Fruit fly (Drosophila melanogaster) whole organism, prepupa: ENCODE measurements around the gene CG11437.

Experiments
- CG11294 ChIP-seq: fragments of 200-800 bp; sonication (Bioruptor generic); IDR thresholded peaks from 2 replicates; pipeline ENCODE4 v1.3.6; 2022; ENCODE audit warnings: missing biosample characterization, missing genetic modification characterization
- CG11762 ChIP-seq: fragments of 200-800 bp; sonication (Bioruptor generic); optimal IDR thresholded peaks from 3 replicates; lab custom pipeline; 2016; ENCODE audit warnings: missing biosample characterization, missing genetic modification characterization; ENCODE audit not compliant: insufficient read depth
- CG11902 ChIP-seq: fragments of 200-800 bp; sonication (Bioruptor generic); optimal IDR thresholded peaks from 3 replicates; lab custom pipeline; 2016; ENCODE audit warnings: missing biosample characterization, missing genetic modification characterization
- CG15336 ChIP-seq: fragments of 200-800 bp; sonication (Bioruptor generic); IDR thresholded peaks from 2 replicates; pipeline ENCODE4 v1.3.6; 2022; ENCODE audit warnings: missing biosample characterization, missing genetic modification characterization
- CG16779 ChIP-seq: fragments of 200-800 bp; sonication (Bioruptor generic); optimal IDR thresholded peaks from 3 replicates; lab custom pipeline; 2017; ENCODE audit warnings: missing biosample characterization, mild to moderate bottlenecking, missing genetic modification characterization
- CG3032 ChIP-seq: fragments of 200-800 bp; optimal IDR thresholded peaks from 2 replicates; lab custom pipeline; 2019; ENCODE audit warnings: missing biosample characterization, mild to moderate bottlenecking, missing genetic modification characterization, moderate library complexity
- CG31627 ChIP-seq: fragments of 200-800 bp; sonication (Bioruptor generic); optimal IDR thresholded peaks from 3 replicates; lab custom pipeline; 2016; ENCODE audit warnings: missing biosample characterization, missing genetic modification characterization
- CG32006 ChIP-seq: fragments of 200-800 bp; sonication (Bioruptor generic); optimal IDR thresholded peaks from 3 replicates; lab custom pipeline; 2017; ENCODE audit warnings: missing biosample characterization, mild to moderate bottlenecking, missing genetic modification characterization
- CG34406 ChIP-seq: fragments of 200-800 bp; sonication (Bioruptor generic); optimal IDR thresholded peaks from 3 replicates; lab custom pipeline; 2016; ENCODE audit warnings: missing biosample characterization, missing genetic modification characterization
- CG4318 ChIP-seq: fragments of 200-800 bp; sonication (Bioruptor generic); optimal IDR thresholded peaks from 3 replicates; lab custom pipeline; 2017; ENCODE audit warnings: missing biosample characterization, mild to moderate bottlenecking, missing genetic modification characterization
- CG6163 ChIP-seq: fragments of 200-800 bp; sonication (Bioruptor generic); IDR thresholded peaks from 3 replicates; pipeline ENCODE4 v1.3.6; 2022; ENCODE audit warnings: missing biosample characterization, missing genetic modification characterization
- CG6276 ChIP-seq: fragments of 200-800 bp; sonication (Bioruptor generic); optimal IDR thresholded peaks from 2 replicates; lab custom pipeline; 2017; ENCODE audit warnings: missing biosample characterization, mild to moderate bottlenecking, missing genetic modification characterization
- CG6854 ChIP-seq: fragments of 200-800 bp; sonication (Bioruptor generic); optimal IDR thresholded peaks from 2 replicates; lab custom pipeline; 2017; ENCODE audit warnings: missing biosample characterization, mild to moderate bottlenecking, missing genetic modification characterization
- CG7368 ChIP-seq: fragments of 200-800 bp; sonication (Bioruptor generic); optimal IDR thresholded peaks from 3 replicates; lab custom pipeline; 2016; ENCODE audit warnings: missing biosample characterization, missing genetic modification characterization
- CG8119 ChIP-seq: fragments of 200-800 bp; sonication (Bioruptor generic); IDR thresholded peaks from 3 replicates; pipeline ENCODE4 v1.3.6; 2022; ENCODE audit warnings: missing biosample characterization, missing genetic modification characterization
- CG8632 ChIP-seq: fragments of 200-800 bp; sonication (Bioruptor generic); optimal IDR thresholded peaks from 3 replicates; lab custom pipeline; 2016; ENCODE audit warnings: missing biosample characterization, missing genetic modification characterization
- CG9139 ChIP-seq: fragments of 200-800 bp; sonication (Bioruptor generic); optimal IDR thresholded peaks from 3 replicates; lab custom pipeline; 2017; ENCODE audit warnings: missing biosample characterization, mild to moderate bottlenecking, missing genetic modification characterization
- Eip75B ChIP-seq: fragments of 200-800 bp; sonication (Bioruptor generic); optimal IDR thresholded peaks from 3 replicates; lab custom pipeline; 2016; ENCODE audit warnings: missing biosample characterization, missing genetic modification characterization
- Eip78C ChIP-seq: fragments of 200-800 bp; sonication (Bioruptor generic); peaks from one replicate; lab custom pipeline; 2016; ENCODE audit warnings: missing biosample characterization, missing genetic modification characterization
- Eip93F ChIP-seq: fragments of 200-800 bp; sonication (Bioruptor generic); optimal IDR thresholded peaks from 2 replicates; lab custom pipeline; 2016; ENCODE audit warnings: missing biosample characterization, mild to moderate bottlenecking, missing genetic modification characterization
- Ets21C ChIP-seq: fragments of 200-800 bp; sonication (Bioruptor generic); optimal IDR thresholded peaks from 3 replicates; lab custom pipeline; 2016; ENCODE audit warnings: missing biosample characterization, missing genetic modification characterization
- Gug ChIP-seq: fragments of 200-800 bp; sonication (Bioruptor generic); IDR thresholded peaks from 2 replicates; pipeline ENCODE4 v1.3.6; 2022; ENCODE audit warnings: missing biosample characterization, missing genetic modification characterization
- Hr38 ChIP-seq: sonication (Bioruptor generic); optimal IDR thresholded peaks from 2 replicates; lab custom pipeline; 2016; ENCODE audit warnings: missing biosample characterization, missing genetic modification characterization
- Hr39 ChIP-seq: fragments of 200-800 bp; sonication (Bioruptor generic); optimal IDR thresholded peaks from 2 replicates; lab custom pipeline; 2016; ENCODE audit warnings: missing biosample characterization, missing genetic modification characterization
- Hr4 ChIP-seq: fragments of 200-800 bp; sonication (Bioruptor generic); optimal IDR thresholded peaks from 3 replicates; lab custom pipeline; 2016; ENCODE audit warnings: missing biosample characterization, missing genetic modification characterization
- Met ChIP-seq: fragments of 200-800 bp; sonication (Bioruptor generic); optimal IDR thresholded peaks from 3 replicates; lab custom pipeline; 2016; ENCODE audit warnings: missing biosample characterization, missing genetic modification characterization
- OdsH ChIP-seq: fragments of 200-800 bp; sonication (Bioruptor generic); optimal IDR thresholded peaks from 3 replicates; lab custom pipeline; 2016; ENCODE audit warnings: missing biosample characterization, missing genetic modification characterization
- Smox ChIP-seq: fragments of 200-800 bp; sonication (Bioruptor generic); optimal IDR thresholded peaks from 3 replicates; lab custom pipeline; 2016; ENCODE audit warnings: missing biosample characterization, missing genetic modification characterization
- Sox102F ChIP-seq: fragments of 200-800 bp; sonication (Bioruptor generic); optimal IDR thresholded peaks from 2 replicates; lab custom pipeline; 2016; ENCODE audit warnings: missing biosample characterization, mild to moderate bottlenecking, missing genetic modification characterization
- Sox14 ChIP-seq: fragments of 200-800 bp; sonication (Bioruptor generic); optimal IDR thresholded peaks from 3 replicates; lab custom pipeline; 2016; ENCODE audit warnings: missing biosample characterization, missing genetic modification characterization
- Sox15 ChIP-seq: fragments of 200-800 bp; sonication (Bioruptor generic); optimal IDR thresholded peaks from 3 replicates; lab custom pipeline; 2016; ENCODE audit warnings: missing biosample characterization, missing genetic modification characterization
- achi ChIP-seq: fragments of 200-800 bp; sonication (Bioruptor generic); optimal IDR thresholded peaks from 3 replicates; lab custom pipeline; 2016; ENCODE audit warnings: missing biosample characterization, missing genetic modification characterization
- acj6 ChIP-seq: fragments of 200-800 bp; sonication (Bioruptor generic); optimal IDR thresholded peaks from 3 replicates; lab custom pipeline; 2016; ENCODE audit warnings: missing biosample characterization, missing genetic modification characterization
- cyc ChIP-seq: fragments of 200-800 bp; sonication (Bioruptor generic); optimal IDR thresholded peaks from 3 replicates; lab custom pipeline; 2016; ENCODE audit warnings: missing biosample characterization, missing genetic modification characterization
- dac ChIP-seq: fragments of 200-800 bp; sonication (Bioruptor generic); optimal IDR thresholded peaks from 2 replicates; lab custom pipeline; 2017; ENCODE audit warnings: missing biosample characterization, mild to moderate bottlenecking, missing genetic modification characterization
- dsx ChIP-seq: fragments of 200-800 bp; optimal IDR thresholded peaks from 3 replicates; lab custom pipeline; 2019; ENCODE audit warnings: missing biosample characterization, mild to moderate bottlenecking, missing genetic modification characterization, moderate library complexity; ENCODE audit not compliant: poor library complexity, severe bottlenecking
- eg ChIP-seq: fragments of 200-800 bp; sonication (Bioruptor generic); IDR thresholded peaks from 3 replicates; pipeline ENCODE4 v1.3.6; 2022; ENCODE audit warnings: missing biosample characterization, missing genetic modification characterization
- esn ChIP-seq: fragments of 200-800 bp; sonication (Bioruptor generic); optimal IDR thresholded peaks from 2 replicates; lab custom pipeline; 2016; ENCODE audit warnings: missing biosample characterization, mild to moderate bottlenecking, missing genetic modification characterization, moderate library complexity
- fkh ChIP-seq: fragments of 200-800 bp; sonication (Bioruptor generic); optimal IDR thresholded peaks from 3 replicates; lab custom pipeline; 2017; ENCODE audit warnings: missing biosample characterization, mild to moderate bottlenecking, missing genetic modification characterization, moderate library complexity
- lz ChIP-seq: fragments of 200-800 bp; sonication (Bioruptor generic); optimal IDR thresholded peaks from 3 replicates; lab custom pipeline; 2016; ENCODE audit warnings: missing biosample characterization, missing genetic modification characterization
- net ChIP-seq: fragments of 200-800 bp; sonication (Bioruptor generic); optimal IDR thresholded peaks from 3 replicates; lab custom pipeline; 2016; ENCODE audit warnings: missing biosample characterization, missing genetic modification characterization
- pdm3 ChIP-seq: fragments of 200-800 bp; sonication (Bioruptor generic); optimal IDR thresholded peaks from 3 replicates; lab custom pipeline; 2016; ENCODE audit warnings: missing biosample characterization, missing genetic modification characterization
- salr ChIP-seq, 2 experiments: fragments of 200-800 bp; sonication (Bioruptor generic); optimal IDR thresholded peaks; 3 replicates each; lab custom pipeline; 2016 to 2018; ENCODE audit warnings: missing biosample characterization in 2 of 2, missing genetic modification characterization in 2 of 2, mild to moderate bottlenecking in 1 of 2
- spab ChIP-seq: fragments of 200-800 bp; sonication (Bioruptor generic); optimal IDR thresholded peaks from 2 replicates; lab custom pipeline; 2017; ENCODE audit warnings: missing biosample characterization, mild to moderate bottlenecking, missing genetic modification characterization, missing genetic modification reagents
- ss ChIP-seq, 2 experiments: fragments of 200-800 bp; sonication (Bioruptor generic); optimal IDR thresholded peaks; 2 replicates in 1 of 2; 3 replicates in 1 of 2; lab custom pipeline; 2017 to 2018; ENCODE audit warnings: mild to moderate bottlenecking in 2 of 2, missing biosample characterization in 2 of 2, missing genetic modification characterization in 2 of 2, moderate library complexity in 1 of 2
- svp ChIP-seq: fragments of 200-800 bp; sonication (Bioruptor generic); peaks from one replicate; lab custom pipeline; 2016; ENCODE audit warnings: missing biosample characterization, missing genetic modification characterization
- topi ChIP-seq: fragments of 200-800 bp; sonication (Bioruptor generic); optimal IDR thresholded peaks from 3 replicates; lab custom pipeline; 2016; ENCODE audit warnings: missing biosample characterization, missing genetic modification characterization
- vri ChIP-seq: fragments of 200-800 bp; sonication (Bioruptor generic); optimal IDR thresholded peaks from 3 replicates; lab custom pipeline; 2016; ENCODE audit warnings: missing biosample characterization, mild to moderate bottlenecking, missing genetic modification characterization

CG11437 gene

DNA sequence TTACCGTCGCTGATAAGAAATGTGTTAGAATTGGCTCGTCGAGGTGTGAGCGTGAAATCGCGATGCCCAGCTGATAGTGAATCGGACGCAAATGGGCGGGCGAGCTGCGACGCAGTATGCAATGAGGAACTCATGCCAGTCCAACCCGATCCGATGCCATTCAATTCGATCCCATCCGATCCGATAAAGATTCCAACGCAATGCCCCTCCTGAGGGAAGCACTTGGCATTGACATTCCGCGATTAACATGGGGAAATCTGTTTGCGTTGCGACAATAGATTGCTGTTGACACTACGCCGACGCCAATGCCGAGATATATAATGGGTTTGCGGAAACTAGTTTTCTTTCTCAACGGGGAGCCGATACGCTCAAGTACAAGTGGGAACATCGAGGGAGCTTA lies 5.2 kb upstream of the CG11437 start:
- no peak for TF ChIP-seq net (GFP tag; lab: Kevin White, UChicago)
- peak; percentile 87 for TF ChIP-seq svp
- TF ChIP-seq CG6163 (GFP tag; lab: Robert Waterston, UW) = peak; percentile 28; the same call in 1 of the 3 replicates
- no peak for TF ChIP-seq Eip93F (GFP tag; lab: Kevin White, UChicago)
- TF ChIP-seq CG8632 (GFP tag; lab: Kevin White, UChicago) = no peak
- peak; percentile 28 for TF ChIP-seq fkh (GFP tag; lab: Kevin White, UChicago)
- peak in 1 of 2 experiments; percentile 1 for TF ChIP-seq ss (GFP tag; optimal IDR thresholded peaks at IDR 0.05; lab: Kevin White, UChicago)

DNA sequence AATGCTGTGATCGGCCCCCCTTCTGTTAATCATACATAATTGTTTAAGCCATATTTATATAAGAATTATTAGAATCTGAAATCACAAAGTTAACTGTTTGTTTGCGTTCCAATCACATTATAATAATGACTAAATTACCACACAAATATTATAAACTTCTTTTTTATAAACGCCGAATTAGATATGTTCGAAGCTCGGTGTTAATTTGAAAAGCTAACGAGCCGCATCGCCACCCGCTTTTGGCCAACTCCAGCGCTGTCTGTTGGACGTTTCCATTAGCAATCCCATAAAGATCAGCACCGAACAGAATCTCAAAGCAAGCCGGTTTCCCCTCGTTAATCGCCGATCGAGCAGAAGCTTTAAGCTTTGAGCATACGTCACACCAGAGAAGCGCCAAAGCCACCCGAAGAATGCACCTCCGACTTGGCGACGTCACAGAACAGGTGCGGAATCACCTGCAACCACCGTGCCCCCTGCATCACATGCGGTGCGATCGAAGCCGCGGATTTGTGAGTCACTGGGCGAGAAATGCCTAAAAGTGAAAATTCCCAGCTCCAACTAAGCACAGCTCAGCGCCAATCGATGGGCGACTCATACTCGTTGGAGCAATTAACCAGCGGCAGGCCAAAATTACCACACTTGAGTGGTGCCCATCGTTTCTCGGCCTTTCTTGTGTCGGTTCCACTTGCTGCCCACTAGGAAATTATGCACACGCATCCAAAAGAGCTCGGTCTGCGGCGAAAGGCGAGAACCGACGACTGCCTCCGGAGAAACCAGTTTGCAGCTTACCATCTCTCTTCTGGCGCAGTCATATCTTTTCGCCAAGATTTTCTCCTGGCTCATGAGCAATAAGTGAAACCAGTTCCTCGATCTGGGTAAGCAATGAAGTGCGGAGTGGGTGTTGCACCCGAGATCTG lies 2.9 kb upstream of the CG11437 start, which contains the start of gene CG11438:
TSS of gene CG11438 (plus strand) at position 134 of the 917 bp plus-strand sequence.
- TF ChIP-seq CG8119 (no peak), Hr39 (GFP tag; lab: Kevin White, UChicago) (no peak), CG6276 (GFP tag; lab: Kevin White, UChicago) (no peak), eg (GFP tag; lab: Robert Waterston, UW) (no peak), Eip93F (GFP tag; lab: Kevin White, UChicago) (no peak), Gug (GFP tag; lab: Robert Waterston, UW) (no peak), CG15336 (GFP tag; lab: Robert Waterston, UW) (no peak), CG11902 (no peak), CG3032 (no peak), acj6 (GFP tag; lab: Kevin White, UChicago) (no peak), achi (GFP tag; lab: Kevin White, UChicago) (no peak), OdsH (GFP tag; lab: Kevin White, UChicago) (no peak), Sox102F (GFP tag; lab: Kevin White, UChicago) (no peak), Eip75B (GFP tag; lab: Kevin White, UChicago) (no peak), Smox (GFP tag; lab: Kevin White, UChicago) (no peak), CG6163 (GFP tag; lab: Robert Waterston, UW) (0 out of 3 replicates have a peak, but pooled peaks have one; percentile 10), dsx (GFP tag; lab: Kevin White, UChicago) (no peak), Eip78C (GFP tag; lab: Kevin White, UChicago) (peak; percentile 7), CG16779 (tag; lab: Kevin White, UChicago) (no peak), Hr38 (no peak), Hr4 (no peak), Sox15 (GFP tag; lab: Kevin White, UChicago) (no peak), pdm3 (no peak), cyc (GFP tag; lab: Kevin White, UChicago) (no peak), Ets21C (GFP tag; lab: Kevin White, UChicago) (no peak), fkh (GFP tag; lab: Kevin White, UChicago) (peak; percentile 61), CG9139 (GFP tag; lab: Kevin White, UChicago) (no peak), topi (GFP tag; lab: Kevin White, UChicago) (no peak), esn (GFP tag; lab: Kevin White, UChicago) (no peak), CG4318 (GFP tag; lab: Kevin White, UChicago) (no peak), net (GFP tag; lab: Kevin White, UChicago) (no peak), dac (GFP tag; lab: Kevin White, UChicago) (no peak), spab (GFP tag; lab: Kevin White, UChicago) (no peak), CG31627 (no peak), CG11762 (GFP tag; lab: Kevin White, UChicago) (no peak), CG34406 (GFP tag; lab: Kevin White, UChicago) (no peak), CG11294 (no peak), salr (GFP tag; optimal IDR thresholded peaks at IDR 0.05; lab: Kevin White, UChicago) (no peak), Met (GFP tag; lab: Kevin White, UChicago) (no peak), lz (GFP tag; lab: Kevin White, UChicago) (no peak), vri (no peak), CG6854 (GFP tag; lab: Kevin White, UChicago) (peak; percentile 84), Sox14 (GFP tag; lab: Kevin White, UChicago) (no peak), ss (GFP tag; optimal IDR thresholded peaks at IDR 0.05; lab: Kevin White, UChicago) (peak; percentile 31 to 53), CG32006 (GFP tag; lab: Kevin White, UChicago) (no peak), CG7368 (no peak)
